Fruit fly (Drosophila melanogaster) whole organism, wandering third instar larva: ENCODE results near the gene Atpalpha.

Source experiments
- Abd-B ChIP-seq: fragments of >200 bp; optimal IDR thresholded peaks from 2 replicates; lab custom pipeline; 2017; ENCODE audit warnings: missing biosample characterization, missing genetic modification characterization
- CrebA ChIP-seq: fragments of 200-800 bp; sonication (Bioruptor generic); optimal IDR thresholded peaks from 2 replicates; lab custom pipeline; 2016; ENCODE audit warnings: missing biosample characterization, mild to moderate bottlenecking, missing genetic modification characterization, borderline replicate concordance
- GATAd ChIP-seq: sonication (Bioruptor generic); optimal IDR thresholded peaks from 2 replicates; lab custom pipeline; 2016; ENCODE audit warnings: missing biosample characterization, missing genetic modification characterization
- foxo ChIP-seq, 2 experiments: fragments of 200-800 bp; sonication (Bioruptor generic); optimal IDR thresholded peaks; 2 replicates in 1 of 2; 3 replicates in 1 of 2; lab custom pipeline; 2016 to 2017; ENCODE audit warnings: missing biosample characterization in 2 of 2, missing genetic modification characterization in 2 of 2
- psq ChIP-seq: fragments of 200-800 bp; sonication (Bioruptor generic); optimal IDR thresholded peaks from 3 replicates; lab custom pipeline; 2017; ENCODE audit warnings: missing biosample characterization, mild to moderate bottlenecking, missing genetic modification characterization, moderate library complexity
- usp ChIP-seq: fragments of >200 bp; optimal IDR thresholded peaks from 2 replicates; lab custom pipeline; 2017; ENCODE audit warnings: missing biosample characterization, missing genetic modification characterization

DNA sequence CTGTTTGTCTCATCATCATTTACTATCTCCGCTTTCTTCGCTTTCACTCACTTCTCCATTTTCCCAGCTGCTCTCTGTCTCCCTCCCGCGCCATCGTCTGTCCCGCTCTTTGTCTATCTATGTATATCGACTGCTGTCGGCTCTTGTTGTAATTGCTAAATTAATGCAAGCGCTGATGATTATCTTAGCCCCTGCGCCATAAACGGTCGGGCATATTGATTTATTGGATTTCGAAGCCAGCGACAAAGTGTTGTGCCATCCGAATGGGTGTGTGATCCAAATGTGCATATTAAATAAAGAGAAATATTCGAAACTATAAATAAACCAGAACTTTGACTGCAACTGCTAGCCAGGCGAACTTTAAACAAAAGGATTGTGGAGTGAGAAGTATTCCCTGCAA, 41.9 kb downstream of the Atpalpha start:
- TF ChIP-seq usp (GFP tag; lab: Kevin White, UChicago) (no peak), CrebA (GFP tag; lab: Kevin White, UChicago) (no peak), Abd-B (GFP tag; lab: Kevin White, UChicago) (no peak), GATAd (GFP tag; lab: Kevin White, UChicago) (no peak), psq (no peak), foxo (GFP tag; optimal IDR thresholded peaks at IDR 0.05; lab: Kevin White, UChicago) (no peak)
